Worm (Caenorhabditis elegans): ENCODE measurements around the gene T27A10.2.
A peak's percentile ranks its signal among the peaks of the same experiment; 100 is the strongest.

Gene T27A10.2

ce11 chrX:3585625-3586024 lies at the start of gene T27A10.2:
Gene T27A10.2, plus strand, starts transcription at chrX:3585957.
- no peak for TF ChIP-seq nhr-67 (tag; optimal IDR thresholded peaks at IDR 0.05)
- TF ChIP-seq lsy-12 (tag; optimal IDR thresholded peaks at IDR 0.05): no peak
- no peak for TF ChIP-seq ztf-4 (tag; optimal IDR thresholded peaks at IDR 0.05)
- TF ChIP-seq fkh-2 (tag; optimal IDR thresholded peaks at IDR 0.05): no peak
- TF ChIP-seq jun-1 (tag; optimal IDR thresholded peaks at IDR 0.05): no peak
- no peak for TF ChIP-seq unc-39 (tag; optimal IDR thresholded peaks at IDR 0.05)
- no peak for TF ChIP-seq hmg-11 (tag; optimal IDR thresholded peaks at IDR 0.05)
- no peak for TF ChIP-seq pqm-1 (tag; optimal IDR thresholded peaks at IDR 0.05)
- no peak for TF ChIP-seq nhr-28 (tag; optimal IDR thresholded peaks at IDR 0.05)
- no peak for TF ChIP-seq nfya-1 (tag; optimal IDR thresholded peaks at IDR 0.05; ENCODE audit: insufficient read depth)
- no peak for TF ChIP-seq mdl-1 (tag; optimal IDR thresholded peaks at IDR 0.05)

ce11 chrX:3536302-3537251 lies 49.2 kb upstream of the T27A10.2 start:
- no peak for TF ChIP-seq ceh-82 (tag; optimal IDR thresholded peaks at IDR 0.05)
- no peak for TF ChIP-seq fkh-10 (GFP tag; optimal IDR thresholded peaks at IDR 0.05)
- no peak for TF ChIP-seq egl-27 (tag; optimal IDR thresholded peaks at IDR 0.05)
- no peak for TF ChIP-seq nhr-237 (tag; optimal IDR thresholded peaks at IDR 0.05)
- no peak for TF ChIP-seq unc-39 (tag; optimal IDR thresholded peaks at IDR 0.05)
- no peak for TF ChIP-seq nfya-1 (tag; optimal IDR thresholded peaks at IDR 0.05; ENCODE audit: insufficient read depth)
- no peak for TF ChIP-seq daf-12 (tag; optimal IDR thresholded peaks at IDR 0.05)
- no peak for TF ChIP-seq fkh-2 (tag; optimal IDR thresholded peaks at IDR 0.05)
- no peak for TF ChIP-seq mml-1 (tag; optimal IDR thresholded peaks at IDR 0.05)
- TF ChIP-seq R02D3.7 (tag; optimal IDR thresholded peaks at IDR 0.05): no peak
- no peak for TF ChIP-seq eor-1 (tag; optimal IDR thresholded peaks at IDR 0.05)
- TF ChIP-seq nhr-12 (tag; optimal IDR thresholded peaks at IDR 0.05): no peak
- no peak for TF ChIP-seq zag-1 (tag; optimal IDR thresholded peaks at IDR 0.05)
- TF ChIP-seq pha-4 (tag; optimal IDR thresholded peaks at IDR 0.05): no peak
- no peak for TF ChIP-seq elt-1 (tag; optimal IDR thresholded peaks at IDR 0.05)

- no peak for TF ChIP-seq skn-1 (tag; optimal IDR thresholded peaks at IDR 0.05)
- TF ChIP-seq pha-4 (tag; optimal IDR thresholded peaks at IDR 0.05): peak; percentile 12
These were observed 48.4 kb upstream of the T27A10.2 start, which contains the start of gene gyg-1 for ce11 chrX:3537335-3537734. Gene gyg-1, plus strand, starts transcription at chrX:3537635.

- TF ChIP-seq egl-27 (tag; optimal IDR thresholded peaks at IDR 0.05): no peak
- no peak for TF ChIP-seq nhr-23 (tag; optimal IDR thresholded peaks at IDR 0.05)
- TF ChIP-seq skn-1 (tag; optimal IDR thresholded peaks at IDR 0.05): no peak
- TF ChIP-seq daf-12 (tag; optimal IDR thresholded peaks at IDR 0.05): no peak
- TF ChIP-seq jun-1 (tag; optimal IDR thresholded peaks at IDR 0.05): no peak
- TF ChIP-seq nhr-25 (tag; optimal IDR thresholded peaks at IDR 0.05): no peak
- no peak for TF ChIP-seq aly-2 (tag; optimal IDR thresholded peaks at IDR 0.05)
- no peak for TF ChIP-seq nhr-11 (tag; optimal IDR thresholded peaks at IDR 0.05)
- TF ChIP-seq fos-1 (tag; optimal IDR thresholded peaks at IDR 0.05): no peak
- TF ChIP-seq ZK546.5 (tag; optimal IDR thresholded peaks at IDR 0.05): no peak
- no peak for TF ChIP-seq pqm-1 (tag; optimal IDR thresholded peaks at IDR 0.05)
- no peak for TF ChIP-seq nhr-43 (tag; optimal IDR thresholded peaks at IDR 0.05; ENCODE audit: poor library complexity, severe bottlenecking)
- no peak for TF ChIP-seq eor-1 (tag; optimal IDR thresholded peaks at IDR 0.05)
- TF ChIP-seq ceh-16 (tag; optimal IDR thresholded peaks at IDR 0.05): no peak
These were observed 47.7 kb upstream of the T27A10.2 start for ce11 chrX:3538067-3538466.

- peak; percentile 55 for TF ChIP-seq nfya-1 (tag; optimal IDR thresholded peaks at IDR 0.05; ENCODE audit: insufficient read depth)
- peak; percentile 58 for TF ChIP-seq pha-4 (tag; optimal IDR thresholded peaks at IDR 0.05)
- TF ChIP-seq snpc-4 (tag; optimal IDR thresholded peaks at IDR 0.05): peak; percentile 18
- no peak for TF ChIP-seq R02D3.7 (tag; optimal IDR thresholded peaks at IDR 0.05)
- peak; percentile 62 for TF ChIP-seq nhr-23 (tag; optimal IDR thresholded peaks at IDR 0.05)
- TF ChIP-seq egl-5 (tag; optimal IDR thresholded peaks at IDR 0.05): peak; percentile 61
- TF ChIP-seq lin-39 (tag; optimal IDR thresholded peaks at IDR 0.05): peak; percentile 86
- TF ChIP-seq pqm-1 (tag; optimal IDR thresholded peaks at IDR 0.05): no peak
- no peak for TF ChIP-seq ztf-11 (tag; optimal IDR thresholded peaks at IDR 0.05)
- TF ChIP-seq nhr-25 (tag; optimal IDR thresholded peaks at IDR 0.05): peak; percentile 72
- no peak for TF ChIP-seq lsy-12 (tag; optimal IDR thresholded peaks at IDR 0.05)
- peak; percentile 34 for TF ChIP-seq hmg-11 (tag; optimal IDR thresholded peaks at IDR 0.05)
- peak; percentile 12 for TF ChIP-seq elt-2 (tag; optimal IDR thresholded peaks at IDR 0.05)
- TF ChIP-seq ama-1 (optimal IDR thresholded peaks at IDR 0.05): peak; percentile 61
- no peak for TF ChIP-seq unc-39 (tag; optimal IDR thresholded peaks at IDR 0.05)
- no peak for TF ChIP-seq nhr-77 (tag; optimal IDR thresholded peaks at IDR 0.05)
These were observed 44.9 kb upstream of the T27A10.2 start for ce11 chrX:3540861-3541260.
